Fruit fly (Drosophila melanogaster): ENCODE measurements around the gene CG31759.

DNA sequence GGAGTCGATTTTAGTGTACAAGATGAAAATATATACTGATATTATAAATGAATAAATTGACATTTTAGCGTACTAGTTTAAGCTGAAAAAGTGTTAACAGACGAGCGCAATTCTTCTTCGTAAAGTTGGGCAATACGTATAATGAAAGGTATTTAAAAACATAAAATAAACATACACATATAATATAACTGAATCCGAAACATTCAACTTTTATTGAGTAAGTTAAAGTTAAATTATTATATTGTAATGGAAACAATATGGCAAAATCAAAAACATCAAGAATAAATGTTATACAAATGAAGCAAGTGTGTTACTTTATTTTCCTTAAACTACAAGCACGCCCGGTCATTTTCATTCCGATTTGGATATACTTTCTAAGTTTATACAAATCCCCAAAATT lies 37.3 kb upstream of the CG31759 start, which contains the start of gene CG17217:
- TF ChIP-seq Rel (GFP tag; optimal IDR thresholded peaks at IDR 0.05) = no peak
- TF ChIP-seq Rel (tag; optimal IDR thresholded peaks at IDR 0.05) = no peak
- TF ChIP-seq GATAd (GFP tag; optimal IDR thresholded peaks at IDR 0.05) = no peak
- TF ChIP-seq brk (GFP tag; optimal IDR thresholded peaks at IDR 0.05) = no peak
- no peak for TF ChIP-seq Myc (optimal IDR thresholded peaks at IDR 0.05)
- TF ChIP-seq N (GFP tag; optimal IDR thresholded peaks at IDR 0.05) = no peak
- TF ChIP-seq h (GFP tag; optimal IDR thresholded peaks at IDR 0.05) = no peak
- no peak for TF ChIP-seq psq (GFP tag; optimal IDR thresholded peaks at IDR 0.05)
- TF ChIP-seq foxo (GFP tag; optimal IDR thresholded peaks at IDR 0.05) = no peak
- no peak for TF ChIP-seq jim (GFP tag; optimal IDR thresholded peaks at IDR 0.05)
